Worm (Caenorhabditis elegans): ENCODE measurements around the gene Y75B8A.6.
"Not testable (repeated sequence)": the region's sequence is repeated elsewhere in the genome, so short reads cannot be mapped to it uniquely, and the experiment has no call there.

Gene Y75B8A.6

DNA sequence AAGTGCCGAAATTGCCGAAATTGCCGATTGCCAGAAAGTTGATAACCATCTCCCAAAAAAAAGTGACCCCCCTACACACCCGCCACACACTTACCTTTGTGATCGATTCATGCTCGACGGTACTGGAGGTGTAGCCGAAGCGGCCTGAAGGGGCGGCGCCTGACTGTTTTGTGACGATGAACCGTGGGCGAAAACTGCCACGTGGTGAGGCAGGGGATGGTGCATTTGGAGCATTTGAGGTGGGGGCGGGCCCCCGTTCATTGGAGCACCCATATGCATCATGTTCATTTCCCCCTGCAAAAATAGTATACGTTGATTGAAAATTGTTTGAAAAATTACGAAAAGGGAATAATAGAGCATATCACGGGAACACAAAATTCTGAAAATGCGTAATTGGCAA is at the start of gene Y75B8A.6:
TSS of gene Y75B8A.6 (minus strand) at position 292 of the 400 bp plus-strand sequence.
- no peak for TF ChIP-seq gmeb-1 (tag; optimal IDR thresholded peaks at IDR 0.05)
- no peak for TF ChIP-seq crh-2 (tag; optimal IDR thresholded peaks at IDR 0.05)
- TF ChIP-seq aly-2 (tag; optimal IDR thresholded peaks at IDR 0.05): no peak
- TF ChIP-seq snpc-4 (tag; optimal IDR thresholded peaks at IDR 0.05): no peak
- TF ChIP-seq nhr-237 (tag; optimal IDR thresholded peaks at IDR 0.05): no peak
- TF ChIP-seq nhr-12 (tag; optimal IDR thresholded peaks at IDR 0.05): no peak
- TF ChIP-seq unc-39 (tag; optimal IDR thresholded peaks at IDR 0.05): no peak
- TF ChIP-seq elt-3 (tag; optimal IDR thresholded peaks at IDR 0.05): no peak
- TF ChIP-seq egl-27 (tag; optimal IDR thresholded peaks at IDR 0.05): no peak
- no peak for TF ChIP-seq mab-5 (tag; optimal IDR thresholded peaks at IDR 0.05)
- no peak for TF ChIP-seq ceh-16 (tag; optimal IDR thresholded peaks at IDR 0.05)

DNA sequence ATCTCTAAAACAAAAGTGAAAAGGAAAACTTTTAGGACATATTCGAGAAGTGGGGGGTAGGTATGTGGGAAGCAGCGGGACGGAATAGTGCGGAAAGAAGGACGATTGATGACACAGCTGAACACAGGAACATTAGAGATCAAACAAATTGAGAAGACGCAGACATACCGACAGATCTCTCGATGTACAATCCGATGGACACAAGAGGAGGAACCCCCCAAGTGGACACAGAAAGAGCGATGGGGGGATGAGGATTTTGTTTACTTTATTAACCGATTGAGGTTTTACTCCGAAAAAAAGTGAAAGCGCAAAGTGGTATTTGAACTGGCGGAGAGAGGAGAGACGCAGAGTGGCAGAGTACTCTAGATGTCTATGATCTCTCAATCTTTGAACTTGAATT is 48.0 kb upstream of the Y75B8A.6 start:
- TF ChIP-seq peb-1 (tag; optimal IDR thresholded peaks at IDR 0.05): peak; percentile 4
- peak in 1 of 2 experiments; percentile 18 for TF ChIP-seq lsy-2 (tag; optimal IDR thresholded peaks at IDR 0.05)
- TF ChIP-seq gmeb-1 (tag; optimal IDR thresholded peaks at IDR 0.05): no peak
- peak; percentile 26 for TF ChIP-seq nhr-25 (tag; optimal IDR thresholded peaks at IDR 0.05)
- peak; percentile 20 for TF ChIP-seq fos-1 (tag; optimal IDR thresholded peaks at IDR 0.05)
- TF ChIP-seq sem-4 (tag; optimal IDR thresholded peaks at IDR 0.05): peak; percentile 62
- peak; percentile 58 for TF ChIP-seq blmp-1 (tag; optimal IDR thresholded peaks at IDR 0.05; ENCODE audit: insufficient read depth)
- TF ChIP-seq unc-39 (tag; optimal IDR thresholded peaks at IDR 0.05): no peak
- TF ChIP-seq F13H6.1 (tag; optimal IDR thresholded peaks at IDR 0.05): peak; percentile 59
- TF ChIP-seq ZK546.5 (tag; optimal IDR thresholded peaks at IDR 0.05): no peak

DNA sequence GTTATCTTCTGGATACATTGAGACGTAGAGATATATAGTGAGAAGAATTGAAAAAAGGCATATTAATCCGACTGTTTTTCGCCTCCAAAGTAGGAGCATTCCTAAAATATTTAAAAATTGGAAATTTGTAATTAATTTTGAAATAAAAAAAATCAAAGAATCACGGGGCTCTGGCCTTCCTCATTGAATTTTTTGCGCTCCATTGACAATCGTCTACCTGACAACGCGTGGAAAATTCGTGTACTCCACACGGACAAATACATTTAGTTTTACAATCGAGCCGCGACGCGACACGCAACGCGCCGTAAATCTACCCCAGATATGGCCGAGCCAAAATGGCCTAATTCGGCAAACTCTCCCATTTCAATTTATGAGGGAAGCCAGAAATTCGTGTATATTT is 47.0 kb upstream of the Y75B8A.6 start, which contains the start of gene gly-11:
TSS of gene gly-11 (minus strand) at position 101 of the 400 bp plus-strand sequence.
- TF ChIP-seq ztf-4 (tag; optimal IDR thresholded peaks at IDR 0.05); Y55F3AM.14 (GFP tag; optimal IDR thresholded peaks at IDR 0.05); C34F6.9 (tag; optimal IDR thresholded peaks at IDR 0.05): not testable (repeated sequence)

DNA sequence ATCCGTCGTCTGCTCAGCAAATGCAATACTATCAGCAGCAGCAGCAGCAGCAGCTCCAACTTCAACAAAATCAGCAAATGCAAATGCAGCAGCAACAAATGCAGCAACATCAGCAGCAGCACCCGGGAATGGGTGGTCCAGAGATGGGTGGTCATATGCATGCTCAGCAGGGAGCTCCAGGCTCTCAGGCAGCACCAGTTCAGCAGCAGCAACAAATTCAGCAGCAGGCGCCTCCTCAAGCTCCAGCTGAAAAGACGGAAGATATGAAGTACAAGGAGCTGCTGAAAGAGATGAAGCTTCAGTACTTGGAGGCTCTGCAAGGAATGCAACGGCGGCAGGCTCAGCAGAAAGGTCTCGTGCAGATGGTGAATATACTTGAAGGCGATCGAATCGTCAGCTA is 36.9 kb upstream of the Y75B8A.6 start:
- TF ChIP-seq fos-1 (tag; optimal IDR thresholded peaks at IDR 0.05): no peak
- no peak for TF ChIP-seq lsy-2 (tag; optimal IDR thresholded peaks at IDR 0.05)
- no peak for TF ChIP-seq nhr-11 (tag; optimal IDR thresholded peaks at IDR 0.05)
- TF ChIP-seq nhr-21 (tag; optimal IDR thresholded peaks at IDR 0.05): no peak
- no peak for TF ChIP-seq mab-5 (tag; optimal IDR thresholded peaks at IDR 0.05)
- TF ChIP-seq R02D3.7 (tag; optimal IDR thresholded peaks at IDR 0.05): no peak

DNA sequence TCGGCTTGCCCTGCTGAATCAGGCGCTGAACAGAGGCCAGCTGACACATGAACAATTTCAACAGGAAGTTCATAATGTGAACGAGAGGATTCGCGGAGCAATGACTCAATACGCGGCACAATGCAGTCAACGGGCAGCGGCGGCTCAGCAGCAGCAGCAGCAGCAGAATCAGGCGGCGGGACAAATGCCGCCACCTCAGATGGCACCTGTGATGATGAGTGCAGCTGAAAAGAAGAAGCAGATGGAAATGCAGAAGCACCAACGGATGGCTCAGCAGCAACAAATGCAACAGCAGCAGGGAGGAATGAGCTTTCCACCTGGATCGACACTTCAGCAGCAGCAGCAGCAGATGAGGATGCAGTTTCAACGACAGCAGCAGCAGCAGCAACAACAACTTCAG is 35.2 kb upstream of the Y75B8A.6 start:
- TF ChIP-seq aly-2 (tag; optimal IDR thresholded peaks at IDR 0.05) (no peak), dmd-4 (tag; optimal IDR thresholded peaks at IDR 0.05) (no peak), egl-27 (tag; optimal IDR thresholded peaks at IDR 0.05) (no peak), crh-2 (tag; optimal IDR thresholded peaks at IDR 0.05) (no peak), gmeb-1 (tag; optimal IDR thresholded peaks at IDR 0.05) (no peak), mbf-1 (tag; optimal IDR thresholded peaks at IDR 0.05) (no peak), ztf-11 (tag; optimal IDR thresholded peaks at IDR 0.05) (no peak), unc-39 (tag; optimal IDR thresholded peaks at IDR 0.05) (no peak), ama-1 (optimal IDR thresholded peaks at IDR 0.05) (no peak), peb-1 (tag; optimal IDR thresholded peaks at IDR 0.05) (no peak), ztf-4 (tag; optimal IDR thresholded peaks at IDR 0.05) (no peak), nhr-237 (tag; optimal IDR thresholded peaks at IDR 0.05) (no peak), lsy-2 (tag; optimal IDR thresholded peaks at IDR 0.05) (no peak), sma-3 (GFP tag; optimal IDR thresholded peaks at IDR 0.05) (no peak), snpc-4 (tag; optimal IDR thresholded peaks at IDR 0.05) (no peak), nhr-129 (tag; optimal IDR thresholded peaks at IDR 0.05) (no peak), blmp-1 (tag; optimal IDR thresholded peaks at IDR 0.05; ENCODE audit: insufficient read depth) (no peak)

DNA sequence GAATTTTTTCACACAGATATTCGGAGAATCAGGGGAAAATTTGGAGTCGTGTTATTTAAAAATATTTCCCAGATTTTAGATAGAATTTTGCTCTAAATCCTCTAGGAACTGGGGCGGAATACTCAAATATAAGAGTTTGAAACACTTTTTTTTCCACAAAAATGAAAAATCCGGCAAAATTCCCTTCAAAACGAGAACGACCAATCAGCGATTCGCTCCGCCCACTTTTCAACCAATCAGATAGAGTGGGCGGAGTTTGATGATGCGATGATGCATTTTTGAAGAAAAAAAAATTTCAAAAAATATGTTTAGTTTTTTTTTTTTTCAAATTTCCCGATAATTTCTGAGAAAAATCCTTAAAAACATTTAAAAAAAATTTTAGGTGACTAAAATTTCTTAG is 34.3 kb upstream of the Y75B8A.6 start:
- no peak for TF ChIP-seq ceh-82 (tag; optimal IDR thresholded peaks at IDR 0.05)
- TF ChIP-seq lin-11 (tag; optimal IDR thresholded peaks at IDR 0.05): no peak
- no peak for TF ChIP-seq unc-62 (GFP tag; optimal IDR thresholded peaks at IDR 0.05)
- no peak for TF ChIP-seq elt-1 (tag; optimal IDR thresholded peaks at IDR 0.05)
- TF ChIP-seq lin-13 (GFP tag; optimal IDR thresholded peaks at IDR 0.05): no peak
- TF ChIP-seq mab-5 (tag; optimal IDR thresholded peaks at IDR 0.05): no peak
- TF ChIP-seq nhr-23 (tag; optimal IDR thresholded peaks at IDR 0.05): no peak
- no peak for TF ChIP-seq fos-1 (tag; optimal IDR thresholded peaks at IDR 0.05)
- TF ChIP-seq nhr-25 (tag; optimal IDR thresholded peaks at IDR 0.05): no peak
- no peak for TF ChIP-seq mbf-1 (tag; optimal IDR thresholded peaks at IDR 0.05)
- no peak for TF ChIP-seq Y55F3AM.14 (GFP tag; optimal IDR thresholded peaks at IDR 0.05)
